Worm (Caenorhabditis elegans): ENCODE data around the gene ebax-1.

Gene ebax-1

DNA sequence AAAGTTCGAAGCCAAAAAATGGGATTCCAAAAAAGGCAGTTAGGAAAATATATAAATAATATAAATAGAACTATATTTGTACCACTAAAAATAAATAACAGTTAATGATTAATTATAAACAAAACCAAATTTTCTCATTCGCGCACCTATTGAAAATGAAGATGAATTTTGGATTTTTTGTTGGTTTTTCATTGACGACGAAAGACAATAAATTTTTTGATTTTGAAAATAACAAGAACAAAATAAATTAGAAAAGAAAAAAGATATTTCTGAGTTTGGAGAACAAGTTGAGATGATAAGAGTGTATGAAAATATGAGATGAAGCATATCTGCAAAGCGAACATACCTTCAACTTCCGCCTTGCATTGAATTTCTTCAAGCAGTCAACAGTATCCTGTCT, 50.5 kb downstream of the ebax-1 start:
- TF ChIP-seq nhr-47 (tag; optimal IDR thresholded peaks at IDR 0.05) (no peak), skn-1 (tag; optimal IDR thresholded peaks at IDR 0.05) (no peak), nhr-28 (tag; optimal IDR thresholded peaks at IDR 0.05) (no peak), nhr-237 (tag; optimal IDR thresholded peaks at IDR 0.05) (no peak)

DNA sequence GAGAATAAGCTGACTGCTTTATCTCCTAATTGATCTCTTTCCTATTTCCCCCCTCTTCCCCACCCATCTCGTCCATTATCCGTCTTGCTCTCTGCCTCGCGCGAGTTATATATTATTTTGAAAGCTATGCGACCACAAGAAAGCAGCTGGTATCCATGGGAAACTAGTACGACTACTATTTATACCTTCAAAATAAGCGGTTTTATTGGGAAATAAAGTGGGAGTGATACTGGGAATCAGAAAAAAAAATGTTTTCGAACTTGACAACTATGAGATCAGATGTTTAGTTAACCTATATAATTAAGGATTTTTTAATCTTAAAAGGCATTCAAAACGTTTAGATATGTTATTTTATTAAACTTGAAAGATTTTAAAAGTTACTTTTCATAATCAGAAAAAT, 52.9 kb downstream of the ebax-1 start:
- peak; percentile 25 for TF ChIP-seq lin-14 (GFP tag; optimal IDR thresholded peaks at IDR 0.05)
- TF ChIP-seq nhr-71 (tag; optimal IDR thresholded peaks at IDR 0.05) = peak; percentile 68
- TF ChIP-seq pqm-1 (tag; optimal IDR thresholded peaks at IDR 0.05) = no peak
- no peak for TF ChIP-seq zag-1 (tag; optimal IDR thresholded peaks at IDR 0.05)
- peak; percentile 86 for TF ChIP-seq fkh-8 (tag; optimal IDR thresholded peaks at IDR 0.05)
- TF ChIP-seq nhr-47 (tag; optimal IDR thresholded peaks at IDR 0.05) = peak; percentile 57
- TF ChIP-seq unc-30 (tag; optimal IDR thresholded peaks at IDR 0.05) = no peak
- peak; percentile 46 for TF ChIP-seq pax-3 (tag; optimal IDR thresholded peaks at IDR 0.05)
- peak; percentile 29 for TF ChIP-seq hlh-4 (tag; optimal IDR thresholded peaks at IDR 0.05)
- peak; percentile 80 for TF ChIP-seq dsc-1 (tag; optimal IDR thresholded peaks at IDR 0.05)
- no peak for TF ChIP-seq fkh-10 (GFP tag; optimal IDR thresholded peaks at IDR 0.05)
- peak; percentile 3 for TF ChIP-seq sox-4 (tag; optimal IDR thresholded peaks at IDR 0.05)
- peak in 1 of 2 experiments; percentile 22 for TF ChIP-seq lsy-2 (tag; optimal IDR thresholded peaks at IDR 0.05)
- TF ChIP-seq efl-3 (GFP tag; optimal IDR thresholded peaks at IDR 0.05) = no peak
- peak; percentile 4 for TF ChIP-seq swsn-7 (tag; optimal IDR thresholded peaks at IDR 0.05)
- no peak for TF ChIP-seq elt-3 (tag; optimal IDR thresholded peaks at IDR 0.05)

DNA sequence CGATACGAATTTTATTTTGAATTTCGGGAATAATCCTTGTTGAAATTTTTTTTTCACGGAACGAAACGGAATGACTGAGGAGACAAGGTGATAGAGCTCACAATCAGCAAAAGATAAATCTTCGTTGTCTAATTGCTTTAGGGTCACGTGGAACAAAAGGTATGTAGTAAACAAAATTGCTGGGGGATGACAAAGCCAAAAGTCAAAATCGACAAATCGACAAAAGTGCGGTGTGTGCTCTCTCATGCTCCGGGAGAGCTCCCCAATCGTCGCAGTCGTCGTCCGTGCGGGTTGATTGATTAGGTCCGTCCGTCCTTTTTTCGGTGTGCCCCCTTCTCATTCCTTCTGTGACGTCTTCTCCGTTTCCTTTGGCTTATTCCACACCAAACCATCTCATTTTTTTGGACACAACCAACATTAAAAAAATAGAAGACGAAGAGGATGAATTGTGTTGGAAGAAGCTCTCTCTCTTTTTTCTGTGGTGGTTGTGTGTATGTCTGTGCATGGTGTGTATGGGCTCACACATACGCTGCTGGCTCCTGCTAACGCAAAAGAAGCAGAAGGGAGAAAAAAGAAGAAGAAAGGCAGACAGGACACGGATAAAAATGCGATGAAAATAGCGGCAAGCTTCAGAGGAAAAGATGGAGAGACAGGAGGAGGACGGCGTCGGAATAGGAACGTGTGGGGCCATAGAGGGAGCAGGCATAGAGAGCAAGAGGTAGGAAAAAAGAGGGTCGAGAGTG, 55.0 kb downstream of the ebax-1 start:
- TF ChIP-seq C34B4.2 (tag; optimal IDR thresholded peaks at IDR 0.05) = no peak
- TF ChIP-seq rnt-1 (tag; optimal IDR thresholded peaks at IDR 0.05) = peak; percentile 72
- peak; percentile 34 for TF ChIP-seq ces-1 (GFP tag; optimal IDR thresholded peaks at IDR 0.05)
- TF ChIP-seq unc-86 (tag; optimal IDR thresholded peaks at IDR 0.05) = peak; percentile 62
- TF ChIP-seq ceh-82 (tag; optimal IDR thresholded peaks at IDR 0.05) = peak in 1 of 3 experiments; percentile 53
- TF ChIP-seq nhr-77 (tag; optimal IDR thresholded peaks at IDR 0.05) = no peak
- no peak for TF ChIP-seq nhr-84 (tag; optimal IDR thresholded peaks at IDR 0.05)
- peak; percentile 35 for TF ChIP-seq unc-130 (tag; optimal IDR thresholded peaks at IDR 0.05)
- TF ChIP-seq unc-98 (GFP tag; IDR thresholded peaks at IDR 0.05) = no peak
- no peak for TF ChIP-seq egl-13 (tag; optimal IDR thresholded peaks at IDR 0.05)
- no peak for TF ChIP-seq hpl-2 (GFP tag; optimal IDR thresholded peaks at IDR 0.05)
- no peak for TF ChIP-seq ets-5 (GFP tag; IDR thresholded peaks at IDR 0.05)
- peak; percentile 30 for TF ChIP-seq mep-1 (tag; optimal IDR thresholded peaks at IDR 0.05)
- peak in 1 of 2 experiments; percentile 27 for TF ChIP-seq ztf-11 (tag; optimal IDR thresholded peaks at IDR 0.05)
- peak in 1 of 2 experiments; percentile 18 for TF ChIP-seq mdl-1 (tag; optimal IDR thresholded peaks at IDR 0.05)
- TF ChIP-seq nhr-47 (tag; optimal IDR thresholded peaks at IDR 0.05) = no peak
- TF ChIP-seq fos-1 (tag; optimal IDR thresholded peaks at IDR 0.05) = no peak
- no peak for TF ChIP-seq unc-62 (GFP tag; optimal IDR thresholded peaks at IDR 0.05)
- no peak for TF ChIP-seq elt-3 (tag; optimal IDR thresholded peaks at IDR 0.05)
- peak; percentile 36; the same call in 1 of the 2 replicates for TF ChIP-seq nhr-19 (GFP tag; conservative IDR thresholded peaks at IDR 0.05)
- TF ChIP-seq lin-14 (GFP tag; optimal IDR thresholded peaks at IDR 0.05) = peak; percentile 9
- peak; percentile 49 for TF ChIP-seq nhr-71 (tag; optimal IDR thresholded peaks at IDR 0.05)
- peak; percentile 4 for TF ChIP-seq skn-1 (tag; optimal IDR thresholded peaks at IDR 0.05)
- TF ChIP-seq lsy-2 (tag; optimal IDR thresholded peaks at IDR 0.05) = peak in 1 of 2 experiments; percentile 21
- no peak for TF ChIP-seq xbp-1 (tag; optimal IDR thresholded peaks at IDR 0.05)
- TF ChIP-seq unc-30 (tag; optimal IDR thresholded peaks at IDR 0.05) = no peak
- peak; percentile 64 for TF ChIP-seq lin-39 (tag; optimal IDR thresholded peaks at IDR 0.05)
- TF ChIP-seq zip-4 (GFP tag; optimal IDR thresholded peaks at IDR 0.05) = no peak
- TF ChIP-seq snu-23 (GFP tag; optimal IDR thresholded peaks at IDR 0.05) = no peak
- peak; percentile 9 for TF ChIP-seq mef-2 (tag; optimal IDR thresholded peaks at IDR 0.05)
- no peak for TF ChIP-seq F16B12.6 (tag; optimal IDR thresholded peaks at IDR 0.05)
- no peak for TF ChIP-seq irx-1 (tag; optimal IDR thresholded peaks at IDR 0.05)
- peak; percentile 48 for TF ChIP-seq fkh-10 (GFP tag; optimal IDR thresholded peaks at IDR 0.05)
- no peak for TF ChIP-seq nhr-90 (tag; optimal IDR thresholded peaks at IDR 0.05; ENCODE audit: poor library complexity)

All from whole organism, L1 larva.